Worm (Caenorhabditis elegans): Measurements from ENCODE around the gene nfx-1.

The nfx-1 gene

ce11 chrIII:6405121-6405520, 29.9 kb downstream of the nfx-1 start:
- TF ChIP-seq flt-1 (GFP tag; IDR thresholded peaks at IDR 0.05): no peak
- no peak for TF ChIP-seq cog-1 (tag; optimal IDR thresholded peaks at IDR 0.05)

- no peak for TF ChIP-seq flt-1 (GFP tag; IDR thresholded peaks at IDR 0.05)
- no peak for TF ChIP-seq tab-1 (GFP tag; IDR thresholded peaks at IDR 0.05)
- TF ChIP-seq ref-1 (GFP tag; conservative IDR thresholded peaks at IDR 0.05): no peak
- TF ChIP-seq T22C8.4 (GFP tag; IDR thresholded peaks at IDR 0.05): no peak
- TF ChIP-seq med-1 (GFP tag; optimal IDR thresholded peaks at IDR 0.05; ENCODE audit: insufficient read depth): no peak
- TF ChIP-seq klf-2 (GFP tag; conservative IDR thresholded peaks at IDR 0.05): no peak
- no peak for TF ChIP-seq cog-1 (tag; optimal IDR thresholded peaks at IDR 0.05)
- no peak for TF ChIP-seq ztf-29 (GFP tag; IDR thresholded peaks at IDR 0.05)
- no peak for TF ChIP-seq ztf-23 (GFP tag; IDR thresholded peaks at IDR 0.05)
Observed at ce11 chrIII:6406829-6407228, 31.6 kb downstream of the nfx-1 start, which contains the start of gene let-756. let-756 (plus strand) TSS chrIII:6407129.

ce11 chrIII:6411430-6411829, 36.3 kb downstream of the nfx-1 start:
- TF ChIP-seq T22C8.4 (GFP tag; IDR thresholded peaks at IDR 0.05): no peak
- no peak for TF ChIP-seq ztf-23 (GFP tag; IDR thresholded peaks at IDR 0.05)
- no peak for TF ChIP-seq cog-1 (tag; optimal IDR thresholded peaks at IDR 0.05)
- no peak for TF ChIP-seq klf-2 (GFP tag; conservative IDR thresholded peaks at IDR 0.05)
- no peak for TF ChIP-seq ztf-29 (GFP tag; IDR thresholded peaks at IDR 0.05)
- no peak for TF ChIP-seq flt-1 (GFP tag; IDR thresholded peaks at IDR 0.05)
- no peak for TF ChIP-seq ref-1 (GFP tag; conservative IDR thresholded peaks at IDR 0.05)

- TF ChIP-seq cog-1 (tag; optimal IDR thresholded peaks at IDR 0.05) (no peak), tab-1 (GFP tag; IDR thresholded peaks at IDR 0.05) (no peak), ztf-23 (GFP tag; IDR thresholded peaks at IDR 0.05) (no peak), klf-2 (GFP tag; conservative IDR thresholded peaks at IDR 0.05) (no peak), med-1 (GFP tag; optimal IDR thresholded peaks at IDR 0.05; ENCODE audit: insufficient read depth) (no peak), ztf-29 (GFP tag; IDR thresholded peaks at IDR 0.05) (no peak), ref-1 (GFP tag; conservative IDR thresholded peaks at IDR 0.05) (no peak), flt-1 (GFP tag; IDR thresholded peaks at IDR 0.05) (no peak), T22C8.4 (GFP tag; IDR thresholded peaks at IDR 0.05) (no peak)
Observed at ce11 chrIII:6411914-6412313, 36.7 kb downstream of the nfx-1 start, which contains the start of gene C05D11.5. C05D11.5 (minus strand) TSS chrIII:6412014.

ce11 chrIII:6415306-6415973, 40.3 kb downstream of the nfx-1 start, which contains the start of gene nas-4:
nas-4 (minus strand) TSS chrIII:6415656.
- no peak for TF ChIP-seq tab-1 (GFP tag; IDR thresholded peaks at IDR 0.05)
- TF ChIP-seq cog-1 (tag; optimal IDR thresholded peaks at IDR 0.05): no peak
- TF ChIP-seq flt-1 (GFP tag; IDR thresholded peaks at IDR 0.05): no peak
- no peak for TF ChIP-seq ztf-29 (GFP tag; IDR thresholded peaks at IDR 0.05)
- no peak for TF ChIP-seq ref-1 (GFP tag; conservative IDR thresholded peaks at IDR 0.05)

ce11 chrIII:6418254-6418653, 43.1 kb downstream of the nfx-1 start:
- TF ChIP-seq T22C8.4 (GFP tag; IDR thresholded peaks at IDR 0.05) (no peak), ref-1 (GFP tag; conservative IDR thresholded peaks at IDR 0.05) (no peak), flt-1 (GFP tag; IDR thresholded peaks at IDR 0.05) (no peak), cog-1 (tag; optimal IDR thresholded peaks at IDR 0.05) (no peak), klf-2 (GFP tag; conservative IDR thresholded peaks at IDR 0.05) (no peak), tab-1 (GFP tag; IDR thresholded peaks at IDR 0.05) (no peak), ztf-23 (GFP tag; IDR thresholded peaks at IDR 0.05) (no peak), med-1 (GFP tag; optimal IDR thresholded peaks at IDR 0.05; ENCODE audit: insufficient read depth) (no peak), ztf-29 (GFP tag; IDR thresholded peaks at IDR 0.05) (no peak)

- TF ChIP-seq med-1 (GFP tag; optimal IDR thresholded peaks at IDR 0.05; ENCODE audit: insufficient read depth) (no peak), T22C8.4 (GFP tag; IDR thresholded peaks at IDR 0.05) (no peak), klf-2 (GFP tag; conservative IDR thresholded peaks at IDR 0.05) (no peak), tab-1 (GFP tag; IDR thresholded peaks at IDR 0.05) (no peak), ztf-29 (GFP tag; IDR thresholded peaks at IDR 0.05) (no peak), ref-1 (GFP tag; conservative IDR thresholded peaks at IDR 0.05) (no peak), flt-1 (GFP tag; IDR thresholded peaks at IDR 0.05) (no peak), cog-1 (tag; optimal IDR thresholded peaks at IDR 0.05) (no peak), ztf-23 (GFP tag; IDR thresholded peaks at IDR 0.05) (no peak)
Observed at ce11 chrIII:6419409-6419944, 44.3 kb downstream of the nfx-1 start, which contains the start of gene atgl-1. atgl-1 (minus strand) TSS chrIII:6419459.

ce11 chrIII:6420201-6420600, 45.0 kb downstream of the nfx-1 start:
- TF ChIP-seq ref-1 (GFP tag; conservative IDR thresholded peaks at IDR 0.05) (no peak), T22C8.4 (GFP tag; IDR thresholded peaks at IDR 0.05) (no peak), tab-1 (GFP tag; IDR thresholded peaks at IDR 0.05) (no peak), ztf-23 (GFP tag; IDR thresholded peaks at IDR 0.05) (no peak), flt-1 (GFP tag; IDR thresholded peaks at IDR 0.05) (no peak), cog-1 (tag; optimal IDR thresholded peaks at IDR 0.05) (no peak), ztf-29 (GFP tag; IDR thresholded peaks at IDR 0.05) (no peak), med-1 (GFP tag; optimal IDR thresholded peaks at IDR 0.05; ENCODE audit: insufficient read depth) (no peak), klf-2 (GFP tag; conservative IDR thresholded peaks at IDR 0.05) (no peak)

- TF ChIP-seq cog-1 (tag; optimal IDR thresholded peaks at IDR 0.05) (peak; percentile 33), ztf-29 (GFP tag; IDR thresholded peaks at IDR 0.05) (peak; percentile 39; the same call in 1 of the 2 replicates), flt-1 (GFP tag; IDR thresholded peaks at IDR 0.05) (0 out of 2 replicates have a peak, but pooled peaks have one; percentile 8), tab-1 (GFP tag; IDR thresholded peaks at IDR 0.05) (no peak), klf-2 (GFP tag; conservative IDR thresholded peaks at IDR 0.05) (no peak), ztf-23 (GFP tag; IDR thresholded peaks at IDR 0.05) (no peak)
Observed at ce11 chrIII:6420995-6421404, 45.8 kb downstream of the nfx-1 start.

- TF ChIP-seq flt-1 (GFP tag; IDR thresholded peaks at IDR 0.05) (no peak), med-1 (GFP tag; optimal IDR thresholded peaks at IDR 0.05; ENCODE audit: insufficient read depth) (no peak), tab-1 (GFP tag; IDR thresholded peaks at IDR 0.05) (no peak), cog-1 (tag; optimal IDR thresholded peaks at IDR 0.05) (no peak), ref-1 (GFP tag; conservative IDR thresholded peaks at IDR 0.05) (no peak), klf-2 (GFP tag; conservative IDR thresholded peaks at IDR 0.05) (no peak), ztf-23 (GFP tag; IDR thresholded peaks at IDR 0.05) (no peak)
Observed at ce11 chrIII:6421473-6421872, 46.3 kb downstream of the nfx-1 start.
